Worm (Caenorhabditis elegans) whole organism, L4 larva: ENCODE measurements around the gene mrpl-22.

Source experiments
- D1046.2 ChIP-seq: fragments of 200-800 bp; sonication (Bioruptor generic); IDR thresholded peaks from 2 replicates; pipeline ENCODE4 v1.3.6; 2022; ENCODE audit warnings: missing genetic modification characterization, missing compliant biosample characterization
- F10B5.3 ChIP-seq: sonication (generic microtip); optimal IDR thresholded peaks from 2 replicates; lab custom pipeline; 2016; ENCODE audit warnings: mild to moderate bottlenecking, missing genetic modification characterization, missing compliant biosample characterization
- F44E2.7 ChIP-seq: fragments of 200-800 bp; sonication (Bioruptor generic); IDR thresholded peaks from 2 replicates; pipeline ENCODE4 v2.1.2; 2022; ENCODE audit warnings: missing genetic modification characterization, missing compliant biosample characterization
- F49E8.2 ChIP-seq: sonication (generic microtip); optimal IDR thresholded peaks from 2 replicates; lab custom pipeline; 2016; ENCODE audit warnings: missing compliant biosample characterization, mild to moderate bottlenecking, missing genetic modification characterization, borderline replicate concordance
- T26A8.4 ChIP-seq: fragments of 200-800 bp; sonication (Bioruptor generic); IDR thresholded peaks from 2 replicates; pipeline ENCODE4 v1.3.6; 2022; ENCODE audit warnings: missing genetic modification characterization, missing compliant biosample characterization
- Y105C5A.15 ChIP-seq: fragments of 200-800 bp; sonication (Bioruptor generic); IDR thresholded peaks from 2 replicates; pipeline ENCODE4 v1.3.6; 2022; ENCODE audit warnings: missing genetic modification characterization, missing compliant biosample characterization
- Y5F2A.4 ChIP-seq: fragments of 200-800 bp; sonication (Bioruptor generic); optimal IDR thresholded peaks from 2 replicates; lab custom pipeline; 2018; ENCODE audit warnings: mild to moderate bottlenecking, missing genetic modification characterization, missing compliant biosample characterization
- Y75B8A.6 ChIP-seq: fragments of 200-800 bp; sonication (Bioruptor generic); IDR thresholded peaks from 2 replicates; pipeline ENCODE4 v1.3.6; 2022; ENCODE audit warnings: missing genetic modification reagents, missing genetic modification characterization, missing compliant biosample characterization
- ceh-20 ChIP-seq: fragments of 200-800 bp; sonication (Bioruptor generic); IDR thresholded peaks from 2 replicates; pipeline ENCODE4 v1.3.6; 2022; ENCODE audit warnings: missing genetic modification reagents, missing genetic modification characterization, missing compliant biosample characterization
- ceh-28 ChIP-seq: fragments of 150-350 bp; optimal IDR thresholded peaks from 2 replicates; lab custom pipeline; 2014; ENCODE audit warnings: missing biosample characterization, missing genetic modification reagents, missing genetic modification characterization
- ceh-32 ChIP-seq: sonication (generic microtip); optimal IDR thresholded peaks from 2 replicates; lab custom pipeline; 2016; ENCODE audit warnings: mild to moderate bottlenecking, missing genetic modification characterization, missing compliant biosample characterization; ENCODE audit not compliant: poor library complexity
- ceh-44 ChIP-seq: fragments of 200-800 bp; sonication (Bioruptor generic); IDR thresholded peaks from 2 replicates; pipeline ENCODE4 v1.3.6; 2022; ENCODE audit warnings: missing genetic modification reagents, missing genetic modification characterization, missing compliant biosample characterization
- ceh-62 ChIP-seq: sonication (generic microtip); optimal IDR thresholded peaks from 2 replicates; lab custom pipeline; 2017; ENCODE audit warnings: missing biosample characterization, missing genetic modification characterization
- ceh-82 ChIP-seq: sonication (generic microtip); optimal IDR thresholded peaks from 2 replicates; lab custom pipeline; 2017; ENCODE audit warnings: missing biosample characterization, missing genetic modification characterization
- ces-1 ChIP-seq: fragments of 150-350 bp; sonication (generic microtip); optimal IDR thresholded peaks from 4 replicates; lab custom pipeline; 2014; ENCODE audit warnings: missing biosample characterization, missing genetic modification reagents, missing genetic modification characterization
- cey-2 ChIP-seq: sonication (generic microtip); optimal IDR thresholded peaks from 3 replicates; lab custom pipeline; 2017; ENCODE audit warnings: missing genetic modification characterization, mild to moderate bottlenecking, missing compliant biosample characterization, antibody characterized with exemption, borderline replicate concordance; ENCODE audit not compliant: insufficient read depth
- ctbp-1 ChIP-seq: fragments of 200-800 bp; sonication (Bioruptor generic); IDR thresholded peaks from 2 replicates; pipeline ENCODE4 v1.3.6; 2022; ENCODE audit warnings: missing genetic modification reagents, missing genetic modification characterization, missing compliant biosample characterization
- daf-8 ChIP-seq: fragments of 200-800 bp; sonication (Bioruptor generic); IDR thresholded peaks from 2 replicates; pipeline ENCODE4 v1.3.6; 2022; ENCODE audit warnings: missing genetic modification characterization, missing compliant biosample characterization
- dmd-8 ChIP-seq: fragments of 200-800 bp; sonication (Bioruptor generic); IDR thresholded peaks from 2 replicates; pipeline ENCODE4 v1.3.6; 2022; ENCODE audit warnings: missing genetic modification characterization, missing compliant biosample characterization
- dpl-1 ChIP-seq: fragments of 150-350 bp; optimal IDR thresholded peaks from 2 replicates; lab custom pipeline; 2014; ENCODE audit warnings: missing biosample characterization, missing genetic modification reagents, missing genetic modification characterization
- fos-1 ChIP-seq: fragments of 150-350 bp; optimal IDR thresholded peaks from 2 replicates; lab custom pipeline; 2014; ENCODE audit warnings: missing biosample characterization, missing genetic modification characterization
- gei-8 ChIP-seq: fragments of 200-800 bp; sonication (Bioruptor generic); optimal IDR thresholded peaks from 2 replicates; lab custom pipeline; 2018; ENCODE audit warnings: mild to moderate bottlenecking, missing genetic modification characterization, missing compliant biosample characterization
- hlh-11 ChIP-seq: fragments of 200-800 bp; sonication (Bioruptor generic); optimal IDR thresholded peaks from 2 replicates; lab custom pipeline; 2018; ENCODE audit warnings: mild to moderate bottlenecking, missing genetic modification characterization, missing compliant biosample characterization
- hlh-30 ChIP-seq: sonication (generic microtip); optimal IDR thresholded peaks from 2 replicates; lab custom pipeline; 2017; ENCODE audit warnings: antibody characterized with exemption, mild to moderate bottlenecking, missing genetic modification characterization, missing compliant biosample characterization; ENCODE audit not compliant: insufficient read depth
- hmg-1.1 ChIP-seq: fragments of 200-800 bp; sonication (Bioruptor generic); IDR thresholded peaks from 2 replicates; pipeline ENCODE4 v1.3.6; 2022; ENCODE audit warnings: missing genetic modification reagents, missing genetic modification characterization, missing compliant biosample characterization
- lin-1 ChIP-seq: fragments of 200-800 bp; sonication (Bioruptor generic); IDR thresholded peaks from 2 replicates; pipeline ENCODE4 v1.3.6; 2022; ENCODE audit warnings: missing genetic modification reagents, missing genetic modification characterization, missing compliant biosample characterization
- lin-38 ChIP-seq: fragments of 200-800 bp; sonication (Bioruptor generic); IDR thresholded peaks from 2 replicates; pipeline ENCODE4 v1.3.6; 2022; ENCODE audit warnings: missing genetic modification reagents, missing genetic modification characterization, missing compliant biosample characterization
- madf-5 ChIP-seq, 2 experiments: fragments of 200-800 bp; sonication (Bioruptor generic); IDR thresholded peaks; 2 replicates each; pipeline ENCODE4 v1.3.6; 2022; ENCODE audit warnings: missing compliant biosample characterization in 2 of 2, missing genetic modification characterization in 2 of 2
- mdl-1 ChIP-seq, 2 experiments: fragments of 150-350 bp in 1 of 2; sonication (generic microtip) in 1 of 2; optimal IDR thresholded peaks; 2 replicates each; lab custom pipeline; 2014 to 2017; ENCODE audit warnings: missing biosample characterization in 2 of 2, missing genetic modification characterization in 2 of 2
- mdt-29 ChIP-seq: fragments of 200-800 bp; sonication (Bioruptor generic); IDR thresholded peaks from 2 replicates; pipeline ENCODE4 v1.3.6; 2022; ENCODE audit warnings: missing genetic modification reagents, missing genetic modification characterization, missing compliant biosample characterization
- mes-2 ChIP-seq: sonication (generic microtip); optimal IDR thresholded peaks from 2 replicates; lab custom pipeline; 2016; ENCODE audit warnings: missing genotype, mild to moderate bottlenecking, missing genetic modification characterization, missing compliant biosample characterization; ENCODE audit not compliant: poor library complexity, severe bottlenecking
- mxl-2 ChIP-seq: fragments of 200-800 bp; sonication (Bioruptor generic); conservative IDR thresholded peaks from 2 replicates; pipeline ENCODE4 v1.3.6; 2022; ENCODE audit warnings: missing genetic modification reagents, missing genetic modification characterization, missing compliant biosample characterization
- nhr-28 ChIP-seq: fragments of 150-350 bp; optimal IDR thresholded peaks from 2 replicates; lab custom pipeline; 2014; ENCODE audit warnings: missing biosample characterization, missing genetic modification characterization
- nhr-41 ChIP-seq: fragments of 200-800 bp; sonication (Bioruptor generic); IDR thresholded peaks from 2 replicates; pipeline ENCODE4 v1.3.6; 2022; ENCODE audit warnings: missing genetic modification reagents, missing genetic modification characterization, missing compliant biosample characterization
- nhr-42 ChIP-seq: fragments of 200-800 bp; sonication (Bioruptor generic); IDR thresholded peaks from 2 replicates; pipeline ENCODE4 v1.3.6; 2022; ENCODE audit warnings: missing genetic modification characterization, missing compliant biosample characterization
- nhr-6 ChIP-seq: fragments of 150-350 bp; optimal IDR thresholded peaks from 2 replicates; lab custom pipeline; 2014; ENCODE audit warnings: missing biosample characterization, missing genetic modification characterization
- nhr-76 ChIP-seq: fragments of 150-350 bp; optimal IDR thresholded peaks from 2 replicates; lab custom pipeline; 2014; ENCODE audit warnings: missing biosample characterization, missing genetic modification characterization
- pqm-1 ChIP-seq: sonication (generic microtip); optimal IDR thresholded peaks from 2 replicates; lab custom pipeline; 2017; ENCODE audit warnings: missing biosample characterization, missing genetic modification characterization
- rbr-2 ChIP-seq: sonication (generic microtip); optimal IDR thresholded peaks from 2 replicates; lab custom pipeline; 2016; ENCODE audit warnings: missing genotype, missing genetic modification characterization, missing compliant biosample characterization
- saeg-2 ChIP-seq: fragments of 200-800 bp; sonication (Bioruptor generic); IDR thresholded peaks from 2 replicates; pipeline ENCODE4 v1.3.6; 2022; ENCODE audit warnings: missing genetic modification reagents, missing genetic modification characterization, missing compliant biosample characterization
- set-16 ChIP-seq: fragments of 200-800 bp; sonication (Bioruptor generic); IDR thresholded peaks from 2 replicates; pipeline ENCODE4 v1.3.6; 2022; ENCODE audit warnings: missing genetic modification reagents, missing genetic modification characterization, missing compliant biosample characterization
- skn-1 ChIP-seq: fragments of 150-350 bp; optimal IDR thresholded peaks from 2 replicates; lab custom pipeline; 2014; ENCODE audit warnings: missing biosample characterization, missing genetic modification characterization
- snpc-1.2 ChIP-seq: fragments of 200-800 bp; sonication (Bioruptor generic); IDR thresholded peaks from 2 replicates; pipeline ENCODE4 v1.3.6; 2022; ENCODE audit warnings: missing genetic modification reagents, missing genetic modification characterization, missing compliant biosample characterization
- snpc-4 ChIP-seq: fragments of 150-350 bp; optimal IDR thresholded peaks from 2 replicates; lab custom pipeline; 2014; ENCODE audit warnings: missing biosample characterization, missing genetic modification characterization
- unc-130 ChIP-seq: sonication (generic microtip); optimal IDR thresholded peaks from 2 replicates; lab custom pipeline; 2016; ENCODE audit warnings: missing genetic modification reagents, missing genetic modification characterization, missing compliant biosample characterization
- unc-62 ChIP-seq, 3 experiments: fragments of 150-350 bp in 1 of 3; sonication (generic microtip); optimal IDR thresholded peaks in 2 of 3; peaks in 1 of 3; 1 replicate in 1 of 3; 2 replicates in 2 of 3; lab custom pipeline; 2014 to 2017; ENCODE audit warnings: missing biosample characterization in 3 of 3, missing genetic modification characterization in 3 of 3, missing genetic modification reagents in 3 of 3, missing genotype in 1 of 3
- vab-7 ChIP-seq: fragments of 200-800 bp; sonication (Bioruptor generic); IDR thresholded peaks from 2 replicates; pipeline ENCODE4 v1.3.6; 2022; ENCODE audit warnings: missing genetic modification reagents, missing genetic modification characterization, missing compliant biosample characterization
- zfp-2 ChIP-seq: sonication (generic microtip); optimal IDR thresholded peaks from 2 replicates; lab custom pipeline; 2016; ENCODE audit warnings: mild to moderate bottlenecking, missing genetic modification characterization, missing compliant biosample characterization
- zfp-3 ChIP-seq: fragments of 200-800 bp; sonication (Bioruptor generic); conservative IDR thresholded peaks from 2 replicates; pipeline ENCODE4 v1.3.6; 2022; ENCODE audit warnings: missing genetic modification reagents, missing genetic modification characterization, missing compliant biosample characterization
- zip-2 ChIP-seq: fragments of 150-350 bp; optimal IDR thresholded peaks from 2 replicates; lab custom pipeline; 2014; ENCODE audit warnings: missing biosample characterization, missing genetic modification characterization
- ztf-11 ChIP-seq: fragments of 150-350 bp; optimal IDR thresholded peaks from 2 replicates; lab custom pipeline; 2014; ENCODE audit warnings: missing biosample characterization, missing genetic modification characterization

The mrpl-22 gene

DNA sequence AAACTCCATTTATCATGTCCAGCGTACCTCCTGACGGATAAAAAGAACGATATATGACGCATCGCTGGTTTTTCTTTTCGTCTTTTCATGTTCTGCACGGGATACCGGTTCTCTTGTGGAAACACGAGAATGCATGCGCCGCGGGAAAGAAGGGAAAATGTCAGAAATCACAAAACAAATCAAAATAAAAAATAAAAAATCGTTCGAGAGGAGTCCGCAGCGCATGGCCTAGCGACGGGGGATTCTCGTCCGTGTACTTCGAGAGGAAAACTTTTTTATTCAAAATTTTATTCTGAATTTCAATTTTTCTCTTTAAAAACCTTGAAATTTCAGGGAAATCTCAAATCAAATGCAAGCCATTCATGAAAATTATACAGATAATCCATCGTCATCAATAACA lies 5.9 kb downstream of the mrpl-22 start, which contains the start of the genes lron-10 and hpr-9 (continued):
- TF ChIP-seq hmg-1.1 (GFP tag; lab: Robert Waterston, UW) (peak; percentile 40), fos-1 (tag; lab: Kevin White, UChicago) (no peak), F49E8.2 (tag; lab: Kevin White, UChicago) (peak; percentile 57), F44E2.7 (GFP tag; lab: Robert Waterston, UW) (no peak), ctbp-1 (GFP tag; lab: Robert Waterston, UW) (no peak), ceh-20 (GFP tag; lab: Robert Waterston, UW) (peak; percentile 74), mdl-1 (tag; optimal IDR thresholded peaks at IDR 0.05; lab: Kevin White, UChicago) (peak; percentile 51 to 85), pqm-1 (no peak), zfp-3 (GFP tag; lab: Robert Waterston, UW) (0 out of 2 replicates have a peak, but pooled peaks have one; percentile 43), nhr-6 (tag; lab: Kevin White, UChicago) (peak; percentile 18), rbr-2 (tag; lab: Kevin White, UChicago) (peak; percentile 61), snpc-4 (tag; lab: Kevin White, UChicago) (no peak), madf-5 (GFP tag; IDR thresholded peaks at IDR 0.05; lab: Robert Waterston, UW) (0 out of 4 replicates have a peak, but pooled peaks of 1 of the 2 experiments have one; percentile 17), zip-2 (peak; percentile 32), mes-2 (tag; lab: Kevin White, UChicago) (peak; percentile 99), snpc-1.2 (no peak), daf-8 (GFP tag; lab: Robert Waterston, UW) (no peak), set-16 (no peak), F10B5.3 (tag; lab: Kevin White, UChicago) (no peak), Y5F2A.4 (GFP tag; lab: Kevin White, UChicago) (no peak), ces-1 (GFP tag; lab: Kevin White, UChicago) (no peak), ceh-62 (tag; lab: Kevin White, UChicago) (no peak), ceh-32 (no peak), lin-1 (GFP tag; lab: Robert Waterston, UW) (peak; percentile 9; the same call in 1 of the 2 replicates), saeg-2 (GFP tag; lab: Robert Waterston, UW) (no peak), Y75B8A.6 (GFP tag; lab: Robert Waterston, UW) (no peak), unc-130 (peak; percentile 93), ceh-28 (tag; lab: Kevin White, UChicago) (no peak), hlh-30 (tag; lab: Kevin White, UChicago) (peak; percentile 92), ztf-11 (tag; lab: Kevin White, UChicago) (no peak), nhr-42 (GFP tag; lab: Robert Waterston, UW) (no peak), gei-8 (GFP tag; lab: Kevin White, UChicago) (no peak), lin-38 (GFP tag; lab: Robert Waterston, UW) (peak; percentile 76), hlh-11 (tag; lab: Kevin White, UChicago) (peak; percentile 86), dpl-1 (GFP tag; lab: Kevin White, UChicago) (peak; percentile 77), skn-1 (tag; lab: Kevin White, UChicago) (no peak), unc-62 (GFP tag; optimal IDR thresholded peaks at IDR 0.05 in 1 of 2; lab: Kevin White, UChicago) (peak in 1 of 2 experiments; percentile 97), unc-62 (tag; optimal IDR thresholded peaks at IDR 0.05; lab: Kevin White, UChicago) (peak; percentile 26), nhr-76 (no peak), nhr-41 (no peak), cey-2 (tag; lab: Kevin White, UChicago) (no peak), D1046.2 (GFP tag; lab: Robert Waterston, UW) (peak; percentile 19; the same call in 1 of the 2 replicates), ceh-82 (tag; lab: Kevin White, UChicago) (no peak), dmd-8 (GFP tag; lab: Robert Waterston, UW) (0 out of 2 replicates have a peak, but pooled peaks have one; percentile 32), vab-7 (GFP tag; lab: Robert Waterston, UW) (no peak), nhr-28 (tag; lab: Kevin White, UChicago) (peak; percentile 68), ceh-44 (peak; percentile 25; the same call in 1 of the 2 replicates), T26A8.4 (GFP tag; lab: Robert Waterston, UW) (peak; percentile 71), mdt-29 (GFP tag; lab: Robert Waterston, UW) (peak; percentile 64; the same call in 1 of the 2 replicates), zfp-2 (tag; lab: Kevin White, UChicago) (no peak), mxl-2 (GFP tag; lab: Robert Waterston, UW) (no peak), Y105C5A.15 (GFP tag; lab: Robert Waterston, UW) (no peak)
